Fruit fly (Drosophila melanogaster): ENCODE data around the gene CG42717.
A peak's percentile ranks its signal among the peaks of the same experiment; 100 is the strongest.

CG42717 gene

dm6 chr3L:16052145-16053025 is 19.4 kb upstream of the CG42717 start (continued):
- TF ChIP-seq CG10366 (GFP tag; IDR thresholded peaks at IDR 0.05) (no peak), CG32767 (GFP tag; IDR thresholded peaks at IDR 0.05) (peak; percentile 32; the same call in 1 of the 2 replicates), zen2 (GFP tag; IDR thresholded peaks at IDR 0.05; ENCODE audit: partially characterized antibody) (no peak), CG8089 (GFP tag; optimal IDR thresholded peaks at IDR 0.05) (no peak), Oaz (GFP tag; IDR thresholded peaks at IDR 0.05) (no peak), Bgb (GFP tag; IDR thresholded peaks at IDR 0.05; ENCODE audit: partially characterized antibody) (peak; percentile 17; the same call in 1 of the 2 replicates), eve (GFP tag; optimal IDR thresholded peaks at IDR 0.05) (peak in 1 of 2 experiments; percentile 59), CG9609 (GFP tag; optimal IDR thresholded peaks at IDR 0.05) (no peak), CG6791 (GFP tag; IDR thresholded peaks at IDR 0.05; ENCODE audit: partially characterized antibody) (no peak), ab (GFP tag; optimal IDR thresholded peaks at IDR 0.05) (no peak), NC2β (GFP tag; optimal IDR thresholded peaks at IDR 0.05) (no peak), yki (optimal IDR thresholded peaks at IDR 0.05) (peak; percentile 84), Spps (tag; optimal IDR thresholded peaks at IDR 0.05) (no peak), ato (GFP tag; IDR thresholded peaks at IDR 0.05; ENCODE audit: partially characterized antibody) (no peak), CG17912 (GFP tag; optimal IDR thresholded peaks at IDR 0.05) (no peak), Dbx (GFP tag; IDR thresholded peaks at IDR 0.05) (no peak), nerfin-1 (tag; optimal IDR thresholded peaks at IDR 0.05) (peak; percentile 97), CG10274 (GFP tag; optimal IDR thresholded peaks at IDR 0.05) (no peak), Blimp-1 (GFP tag; optimal IDR thresholded peaks at IDR 0.05) (no peak), CG33557 (GFP tag; optimal IDR thresholded peaks at IDR 0.05) (no peak), cg (GFP tag; optimal IDR thresholded peaks at IDR 0.05) (peak; percentile 99), CG4730 (GFP tag; IDR thresholded peaks at IDR 0.05) (no peak), gt (GFP tag; IDR thresholded peaks at IDR 0.05) (no peak), Neu2 (GFP tag; optimal IDR thresholded peaks at IDR 0.05; ENCODE audit: borderline replicate concordance) (no peak), corto (GFP tag; optimal IDR thresholded peaks at IDR 0.05) (peak; percentile 26), lov (optimal IDR thresholded peaks at IDR 0.05) (no peak), lov (GFP tag; IDR thresholded peaks at IDR 0.05) (no peak), CG12942 (GFP tag; optimal IDR thresholded peaks at IDR 0.05) (no peak), Sox100B (GFP tag; optimal IDR thresholded peaks at IDR 0.05) (no peak), CG6813 (GFP tag; optimal IDR thresholded peaks at IDR 0.05) (peak; percentile 45), CG15011 (GFP tag; optimal IDR thresholded peaks at IDR 0.05) (peak; percentile 1), CG2199 (GFP tag; IDR thresholded peaks at IDR 0.05) (no peak; the same call in 2 of the 3 replicates), Trl (optimal IDR thresholded peaks at IDR 0.05) (peak; percentile 88 to 99), Trl (GFP tag; optimal IDR thresholded peaks at IDR 0.05) (peak; percentile 37), lola (GFP tag; optimal IDR thresholded peaks at IDR 0.05) (peak in 2 of 3 experiments; percentile 71 to 96), knrl (GFP tag; IDR thresholded peaks at IDR 0.05; ENCODE audit: partially characterized antibody) (peak; percentile 33; the same call in 2 of the 3 replicates), crol (GFP tag; IDR thresholded peaks at IDR 0.05) (no peak), Poxn (GFP tag; IDR thresholded peaks at IDR 0.05) (no peak), CG10959 (GFP tag; IDR thresholded peaks at IDR 0.05) (no peak), CG17385 (GFP tag; optimal IDR thresholded peaks at IDR 0.05) (peak; percentile 87), Hr78 (GFP tag; optimal IDR thresholded peaks at IDR 0.05) (no peak), E2f2 (GFP tag; IDR thresholded peaks at IDR 0.05) (no peak), lab (GFP tag; optimal IDR thresholded peaks at IDR 0.05) (peak; percentile 49), CG31441 (GFP tag; IDR thresholded peaks at IDR 0.05) (no peak), Sox102F (GFP tag; optimal IDR thresholded peaks at IDR 0.05) (peak; percentile 20), nau (GFP tag; optimal IDR thresholded peaks at IDR 0.05) (peak; percentile 41), CG10565 (GFP tag; optimal IDR thresholded peaks at IDR 0.05) (no peak), nom (GFP tag; optimal IDR thresholded peaks at IDR 0.05) (peak; percentile 36)

Measured in whole organism, embryonic.